Worm (Caenorhabditis elegans) whole organism, L3 larva: ENCODE measurements around the gene str-20.

Experiments
- R02D3.7 ChIP-seq: fragments of 150-350 bp; optimal IDR thresholded peaks from 2 replicates; lab custom pipeline; 2014; ENCODE audit warnings: missing biosample characterization, missing genetic modification characterization
- ZK546.5 ChIP-seq: sonication (generic microtip); optimal IDR thresholded peaks from 2 replicates; lab custom pipeline; 2017; ENCODE audit warnings: missing biosample characterization, missing genetic modification characterization
- aly-2 ChIP-seq: fragments of 150-350 bp; optimal IDR thresholded peaks from 2 replicates; lab custom pipeline; 2014; ENCODE audit warnings: missing biosample characterization, missing genetic modification characterization
- ama-1 ChIP-seq: fragments of 150-350 bp; optimal IDR thresholded peaks from 2 replicates; lab custom pipeline; 2018
- ceh-16 ChIP-seq: sonication (generic microtip); optimal IDR thresholded peaks from 2 replicates; lab custom pipeline; 2017; ENCODE audit warnings: missing biosample characterization, missing genetic modification characterization
- ceh-28 ChIP-seq: fragments of 150-350 bp; optimal IDR thresholded peaks from 2 replicates; lab custom pipeline; 2014; ENCODE audit warnings: missing biosample characterization, missing genetic modification reagents, missing genetic modification characterization
- ceh-82 ChIP-seq: fragments of 150-350 bp; optimal IDR thresholded peaks from 2 replicates; lab custom pipeline; 2014; ENCODE audit warnings: missing biosample characterization, missing genetic modification characterization
- ceh-9 ChIP-seq: sonication (generic microtip); optimal IDR thresholded peaks from 2 replicates; lab custom pipeline; 2018; ENCODE audit warnings: missing biosample characterization, missing genetic modification characterization
- egl-27 ChIP-seq: sonication (generic microtip); optimal IDR thresholded peaks from 4 replicates; lab custom pipeline; 2017; ENCODE audit warnings: missing biosample characterization, missing genetic modification reagents, missing genetic modification characterization
- egl-5 ChIP-seq: fragments of 150-350 bp; optimal IDR thresholded peaks from 2 replicates; lab custom pipeline; 2017; ENCODE audit warnings: missing biosample characterization, missing genetic modification reagents, missing genetic modification characterization, inconsistent platforms
- elt-1 ChIP-seq: fragments of 150-350 bp; optimal IDR thresholded peaks from 2 replicates; lab custom pipeline; 2014; ENCODE audit warnings: missing biosample characterization, missing genetic modification characterization
- elt-2 ChIP-seq: sonication (generic microtip); optimal IDR thresholded peaks from 2 replicates; lab custom pipeline; 2016; ENCODE audit warnings: missing genetic modification reagents, mild to moderate bottlenecking, missing genetic modification characterization, missing compliant biosample characterization
- elt-3 ChIP-seq, 3 experiments: fragments of 150-350 bp in 1 of 3; sonication (generic microtip) in 2 of 3; optimal IDR thresholded peaks; 2 replicates in 2 of 3; 4 replicates in 1 of 3; lab custom pipeline; 2014 to 2017; ENCODE audit warnings: missing biosample characterization in 3 of 3, missing genetic modification characterization in 3 of 3
- eor-1 ChIP-seq, 2 experiments: fragments of 150-350 bp; optimal IDR thresholded peaks; 2 replicates each; lab custom pipeline; 2014 to 2018; ENCODE audit warnings: missing biosample characterization in 2 of 2, missing genetic modification characterization in 2 of 2
- fkh-10 ChIP-seq: sonication (generic microtip); optimal IDR thresholded peaks from 2 replicates; lab custom pipeline; 2017; ENCODE audit warnings: missing biosample characterization, missing genetic modification reagents, missing genetic modification characterization
- fkh-2 ChIP-seq: fragments of 150-350 bp; optimal IDR thresholded peaks from 2 replicates; lab custom pipeline; 2014; ENCODE audit warnings: missing biosample characterization, missing genetic modification reagents, missing genetic modification characterization
- fos-1 ChIP-seq: fragments of 150-350 bp; optimal IDR thresholded peaks from 2 replicates; lab custom pipeline; 2014; ENCODE audit warnings: missing biosample characterization, missing genetic modification characterization
- hmg-11 ChIP-seq: sonication (generic microtip); optimal IDR thresholded peaks from 2 replicates; lab custom pipeline; 2016; ENCODE audit warnings: missing genetic modification characterization, missing compliant biosample characterization
- jun-1 ChIP-seq: fragments of 150-350 bp; optimal IDR thresholded peaks from 2 replicates; lab custom pipeline; 2014; ENCODE audit warnings: missing biosample characterization, missing genetic modification reagents, missing genetic modification characterization
- lin-15B ChIP-seq: fragments of 150-350 bp; optimal IDR thresholded peaks from 2 replicates; lab custom pipeline; 2014; ENCODE audit warnings: missing biosample characterization, missing genetic modification characterization
- lin-39 ChIP-seq: fragments of 150-350 bp; optimal IDR thresholded peaks from 2 replicates; lab custom pipeline; 2018; ENCODE audit warnings: missing biosample characterization, missing genetic modification reagents, missing genetic modification characterization
- lsy-12 ChIP-seq: sonication (generic microtip); optimal IDR thresholded peaks from 2 replicates; lab custom pipeline; 2016; ENCODE audit warnings: mild to moderate bottlenecking, missing genetic modification characterization, missing compliant biosample characterization
- mdl-1 ChIP-seq: fragments of 150-350 bp; optimal IDR thresholded peaks from 2 replicates; lab custom pipeline; 2014; ENCODE audit warnings: missing biosample characterization, missing genetic modification characterization
- mml-1 ChIP-seq: fragments of 150-350 bp; sonication (generic microtip); optimal IDR thresholded peaks from 3 replicates; lab custom pipeline; 2014; ENCODE audit warnings: missing biosample characterization, missing genetic modification characterization
- nhr-12 ChIP-seq: fragments of 150-350 bp; optimal IDR thresholded peaks from 2 replicates; lab custom pipeline; 2014; ENCODE audit warnings: missing biosample characterization, missing genetic modification characterization
- nhr-23 ChIP-seq: fragments of 150-350 bp; optimal IDR thresholded peaks from 2 replicates; lab custom pipeline; 2014; ENCODE audit warnings: missing biosample characterization, missing genetic modification reagents, missing genetic modification characterization
- nhr-237 ChIP-seq: fragments of 150-350 bp; optimal IDR thresholded peaks from 2 replicates; lab custom pipeline; 2014; ENCODE audit warnings: missing biosample characterization, missing genetic modification characterization
- nhr-25 ChIP-seq: sonication (generic microtip); optimal IDR thresholded peaks from 2 replicates; lab custom pipeline; 2017; ENCODE audit warnings: missing biosample characterization, missing genetic modification characterization
- nhr-28 ChIP-seq: fragments of 150-350 bp; optimal IDR thresholded peaks from 2 replicates; lab custom pipeline; 2014; ENCODE audit warnings: missing biosample characterization, missing genetic modification characterization
- nhr-43 ChIP-seq: sonication (generic microtip); optimal IDR thresholded peaks from 2 replicates; lab custom pipeline; 2016; ENCODE audit warnings: mild to moderate bottlenecking, missing genetic modification characterization, missing compliant biosample characterization; ENCODE audit not compliant: poor library complexity, severe bottlenecking
- nhr-67 ChIP-seq: fragments of 150-350 bp; optimal IDR thresholded peaks from 2 replicates; lab custom pipeline; 2014; ENCODE audit warnings: missing biosample characterization, missing genetic modification characterization
- nhr-76 ChIP-seq: fragments of 150-350 bp; sonication (generic microtip); optimal IDR thresholded peaks from 5 replicates; lab custom pipeline; 2014; ENCODE audit warnings: missing biosample characterization, missing genetic modification characterization
- nhr-77 ChIP-seq: fragments of 150-350 bp; optimal IDR thresholded peaks from 2 replicates; lab custom pipeline; 2014; ENCODE audit warnings: missing biosample characterization, missing genetic modification characterization
- pha-4 ChIP-seq: fragments of 150-350 bp; optimal IDR thresholded peaks from 2 replicates; lab custom pipeline; 2014; ENCODE audit warnings: missing biosample characterization, missing genetic modification reagents, missing genetic modification characterization
- pqm-1 ChIP-seq: fragments of 150-350 bp; optimal IDR thresholded peaks from 2 replicates; lab custom pipeline; 2017; ENCODE audit warnings: missing biosample characterization, missing genetic modification characterization, inconsistent platforms
- sea-2 ChIP-seq: fragments of 150-350 bp; sonication (generic microtip); optimal IDR thresholded peaks from 4 replicates; lab custom pipeline; 2014; ENCODE audit warnings: missing biosample characterization, missing genetic modification reagents, missing genetic modification characterization
- skn-1 ChIP-seq: fragments of 150-350 bp; optimal IDR thresholded peaks from 2 replicates; lab custom pipeline; 2014; ENCODE audit warnings: missing biosample characterization, missing genetic modification characterization
- snpc-4 ChIP-seq: fragments of 150-350 bp; optimal IDR thresholded peaks from 2 replicates; lab custom pipeline; 2014; ENCODE audit warnings: missing biosample characterization, missing genetic modification characterization
- ztf-11 ChIP-seq: fragments of 150-350 bp; optimal IDR thresholded peaks from 2 replicates; lab custom pipeline; 2014; ENCODE audit warnings: missing biosample characterization, missing genetic modification characterization
- ztf-4 ChIP-seq: fragments of 150-350 bp; optimal IDR thresholded peaks from 2 replicates; lab custom pipeline; 2014; ENCODE audit warnings: missing biosample characterization, missing genetic modification characterization

str-20 gene

DNA sequence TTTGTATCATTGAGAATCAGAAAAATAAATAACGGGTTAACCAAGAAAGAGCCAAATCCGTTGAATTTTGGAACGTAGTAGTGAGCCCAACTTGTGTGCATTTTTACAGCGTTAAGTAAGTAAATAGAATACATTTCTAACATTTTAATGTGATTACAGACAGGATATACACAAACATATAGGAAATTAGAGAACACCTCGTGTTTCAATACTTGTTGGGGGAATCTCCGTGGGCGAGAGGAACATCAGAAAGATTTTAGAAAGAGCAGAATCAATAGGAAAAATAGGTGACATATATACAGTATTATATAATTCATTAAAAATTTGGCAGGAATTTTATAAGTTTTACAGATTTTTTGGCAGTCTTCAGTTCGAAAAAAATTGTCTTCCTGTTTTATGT, 17.5 kb upstream of the str-20 start, which contains the start of gene srj-24:
Gene srj-24 (minus strand): TSS at position 101 of the 400 bp plus-strand sequence.
- TF ChIP-seq mdl-1 (tag; lab: Kevin White, UChicago) (no peak), elt-1 (tag; lab: Kevin White, UChicago) (no peak), nhr-67 (no peak), nhr-76 (tag; lab: Kevin White, UChicago) (no peak), pha-4 (tag; lab: Kevin White, UChicago) (no peak), snpc-4 (tag; lab: Kevin White, UChicago) (no peak), ceh-82 (no peak), ztf-11 (no peak), lsy-12 (tag; lab: Kevin White, UChicago) (no peak), fkh-10 (GFP tag; lab: Kevin White, UChicago) (no peak), jun-1 (tag; lab: Kevin White, UChicago) (no peak), nhr-77 (tag; lab: Kevin White, UChicago) (no peak), nhr-25 (tag; lab: Kevin White, UChicago) (no peak), elt-2 (no peak), R02D3.7 (tag; lab: Kevin White, UChicago) (no peak), pqm-1 (tag; lab: Kevin White, UChicago) (no peak), lin-15B (tag; lab: Kevin White, UChicago) (no peak), fkh-2 (no peak), sea-2 (GFP tag; lab: Kevin White, UChicago) (no peak), nhr-12 (tag; lab: Kevin White, UChicago) (no peak)
- TF ChIP-seq, all 47 proteins: peak for 0

- TF ChIP-seq fos-1 (no peak), jun-1 (tag; lab: Kevin White, UChicago) (no peak), hmg-11 (tag; lab: Kevin White, UChicago) (no peak), lsy-12 (tag; lab: Kevin White, UChicago) (no peak), nhr-237 (no peak), nhr-43 (tag; lab: Kevin White, UChicago) (no peak), eor-1 (tag; optimal IDR thresholded peaks at IDR 0.05; lab: Kevin White, UChicago) (no peak), egl-5 (tag; lab: Kevin White, UChicago) (no peak), egl-27 (tag; lab: Kevin White, UChicago) (no peak), ztf-4 (tag; lab: Kevin White, UChicago) (no peak), ceh-16 (tag; lab: Kevin White, UChicago) (no peak), mdl-1 (tag; lab: Kevin White, UChicago) (no peak), ceh-28 (tag; lab: Kevin White, UChicago) (no peak), nhr-28 (tag; lab: Kevin White, UChicago) (no peak), ZK546.5 (tag; lab: Kevin White, UChicago) (no peak), mml-1 (tag; lab: Kevin White, UChicago) (no peak)
Observed at ce11 chrV:741820-742219, 14.4 kb upstream of the str-20 start, which contains the start of gene C05E4.7. Gene C05E4.7 (plus strand): TSS chrV:742120.

DNA sequence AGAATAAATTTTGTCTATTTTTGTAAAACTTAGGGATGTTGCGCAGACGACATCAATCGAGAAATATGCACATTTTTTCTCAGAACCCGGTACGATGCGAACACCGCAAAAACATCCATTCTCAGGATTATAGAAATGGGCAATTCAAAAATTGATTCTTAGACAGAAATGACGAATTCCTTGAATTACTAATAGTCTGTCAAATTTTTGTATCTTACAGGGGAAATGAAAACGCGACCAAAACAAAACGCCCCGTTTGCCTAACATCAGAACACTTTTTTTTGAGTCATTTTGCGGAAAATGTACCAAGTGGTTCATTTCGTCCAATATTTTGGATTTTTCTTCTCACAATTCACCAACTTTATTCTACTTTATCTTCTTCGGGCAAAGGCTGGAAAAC, 12.9 kb upstream of the str-20 start, which contains the start of gene str-134:
Gene str-134 (plus strand): TSS at position 301 of the 400 bp plus-strand sequence.
- TF ChIP-seq lsy-12 (tag; lab: Kevin White, UChicago) (no peak), ztf-4 (tag; lab: Kevin White, UChicago) (no peak), nhr-76 (tag; lab: Kevin White, UChicago) (no peak), aly-2 (tag; lab: Kevin White, UChicago) (no peak), pqm-1 (tag; lab: Kevin White, UChicago) (no peak), ama-1 (no peak), ceh-9 (tag; lab: Kevin White, UChicago) (no peak), nhr-28 (tag; lab: Kevin White, UChicago) (no peak), skn-1 (no peak), ceh-28 (tag; lab: Kevin White, UChicago) (no peak)

DNA sequence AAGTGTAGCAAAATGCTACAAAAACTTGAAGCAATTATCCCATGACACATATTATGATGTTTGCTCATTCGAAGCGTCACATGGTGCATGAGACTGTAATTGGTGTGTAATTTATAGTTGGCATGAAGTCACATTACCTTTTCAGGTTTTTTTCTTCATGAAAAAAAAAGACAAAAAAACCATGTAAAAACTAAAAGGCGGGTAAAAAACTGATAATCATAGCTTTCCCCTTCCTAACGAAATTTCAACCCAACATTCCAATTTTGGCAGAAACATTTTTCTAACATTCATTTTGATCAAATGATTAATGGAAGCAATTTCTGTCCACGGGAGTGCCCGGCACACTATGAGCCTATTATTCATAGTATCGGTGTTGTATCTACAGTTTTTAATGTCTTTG, 8.2 kb upstream of the str-20 start, which contains the start of gene sri-4:
Gene sri-4 (plus strand): TSS at position 301 of the 400 bp plus-strand sequence.
- TF ChIP-seq aly-2 (tag; lab: Kevin White, UChicago) (no peak), fos-1 (no peak), hmg-11 (tag; lab: Kevin White, UChicago) (no peak), nhr-23 (tag; lab: Kevin White, UChicago) (no peak), nhr-12 (tag; lab: Kevin White, UChicago) (no peak), skn-1 (no peak), lin-39 (tag; lab: Kevin White, UChicago) (no peak), R02D3.7 (tag; lab: Kevin White, UChicago) (no peak), nhr-67 (no peak), fkh-2 (no peak), sea-2 (GFP tag; lab: Kevin White, UChicago) (no peak), elt-3 (tag; optimal IDR thresholded peaks at IDR 0.05; lab: Kevin White, UChicago) (no peak), ama-1 (no peak), snpc-4 (tag; lab: Kevin White, UChicago) (no peak), nhr-76 (tag; lab: Kevin White, UChicago) (no peak), ceh-28 (tag; lab: Kevin White, UChicago) (no peak), jun-1 (tag; lab: Kevin White, UChicago) (no peak), pha-4 (tag; lab: Kevin White, UChicago) (no peak), egl-5 (tag; lab: Kevin White, UChicago) (no peak)
